4 worm cellular contexts compared by ENCODE assay signal in genomic region chrII:5511417-5512353, ce11.
TF ChIP-seq lines count a peak whose summit lies in the region.

No protein-coding gene starts in this region.

TF ChIP-seq in whole organism, L1 larva, 84 proteins besides CTCF, POLR2A, EP300 and RAD21 (continued from another document and continues in another):
- TF ChIP-seq lin-35 (GFP tag; optimal IDR thresholded peaks at IDR 0.05; lab: Kevin White, UChicago) (peak in 1 of 2 experiments; percentile 24), elt-2 (tag; optimal IDR thresholded peaks at IDR 0.05; lab: Kevin White, UChicago) (peak; percentile 15), pax-3 (tag; optimal IDR thresholded peaks at IDR 0.05; lab: Kevin White, UChicago) (no peak), C04F5.9 (tag; optimal IDR thresholded peaks at IDR 0.05; lab: Kevin White, UChicago) (peak; percentile 40), unc-98 (GFP tag; IDR thresholded peaks at IDR 0.05; lab: Robert Waterston, UW) (peak; percentile 61), lin-39 (tag; optimal IDR thresholded peaks at IDR 0.05; lab: Kevin White, UChicago) (no peak), ama-1 (optimal IDR thresholded peaks at IDR 0.05; lab: Kevin White, UChicago) (no peak), alr-1 (tag; optimal IDR thresholded peaks at IDR 0.05; lab: Kevin White, UChicago; ENCODE audit: borderline replicate concordance) (no peak), aly-2 (tag; optimal IDR thresholded peaks at IDR 0.05; lab: Kevin White, UChicago) (no peak), xbp-1 (tag; optimal IDR thresholded peaks at IDR 0.05; lab: Kevin White, UChicago) (peak; percentile 1), ceh-90 (tag; optimal IDR thresholded peaks at IDR 0.05; lab: Kevin White, UChicago) (peak; percentile 82), ztf-11 (tag; optimal IDR thresholded peaks at IDR 0.05; lab: Kevin White, UChicago) (peak in 1 of 2 experiments; percentile 35), fkh-4 (tag; optimal IDR thresholded peaks at IDR 0.05; lab: Kevin White, UChicago; ENCODE audit: borderline replicate concordance) (peak; percentile 53), efl-1 (optimal IDR thresholded peaks at IDR 0.05; lab: Kevin White, UChicago) (peak; percentile 37 to 40), efl-1 (GFP tag; optimal IDR thresholded peaks at IDR 0.05 in 1 of 2; lab: Kevin White, UChicago) (peak; percentile 32 to 82), nhr-20 (tag; optimal IDR thresholded peaks at IDR 0.05; lab: Kevin White, UChicago) (no peak), lsy-2 (tag; optimal IDR thresholded peaks at IDR 0.05; lab: Kevin White, UChicago) (peak in 1 of 2 experiments; percentile 48), egl-27 (tag; optimal IDR thresholded peaks at IDR 0.05; lab: Kevin White, UChicago) (no peak), nhr-28 (tag; optimal IDR thresholded peaks at IDR 0.05; lab: Kevin White, UChicago) (no peak), snu-23 (GFP tag; optimal IDR thresholded peaks at IDR 0.05; lab: Kevin White, UChicago) (peak; percentile 17), fkh-8 (tag; optimal IDR thresholded peaks at IDR 0.05; lab: Kevin White, UChicago) (peak; percentile 39), tlp-1 (tag; optimal IDR thresholded peaks at IDR 0.05; lab: Kevin White, UChicago) (no peak), irx-1 (tag; optimal IDR thresholded peaks at IDR 0.05; lab: Kevin White, UChicago) (peak; percentile 71), swsn-7 (tag; optimal IDR thresholded peaks at IDR 0.05; lab: Kevin White, UChicago) (peak; percentile 17), lin-14 (GFP tag; optimal IDR thresholded peaks at IDR 0.05; lab: Kevin White, UChicago) (peak; percentile 71), mep-1 (tag; optimal IDR thresholded peaks at IDR 0.05; lab: Kevin White, UChicago) (peak; percentile 15), pqm-1 (tag; optimal IDR thresholded peaks at IDR 0.05; lab: Kevin White, UChicago) (no peak), unc-86 (tag; optimal IDR thresholded peaks at IDR 0.05; lab: Kevin White, UChicago) (peak; percentile 34), nhr-85 (tag; lab: Kevin White, UChicago) (peak; percentile 78), dsc-1 (tag; optimal IDR thresholded peaks at IDR 0.05; lab: Kevin White, UChicago) (peak; percentile 55), nhr-71 (tag; optimal IDR thresholded peaks at IDR 0.05; lab: Kevin White, UChicago) (peak; percentile 58), nhr-47 (tag; optimal IDR thresholded peaks at IDR 0.05; lab: Kevin White, UChicago) (peak; percentile 59), rnt-1 (tag; optimal IDR thresholded peaks at IDR 0.05; lab: Kevin White, UChicago) (peak; percentile 59)

TF ChIP-seq in whole organism, L4 larva, 104 proteins besides CTCF, POLR2A, EP300 and RAD21 (continued from another document):
- TF ChIP-seq hif-1 (tag; optimal IDR thresholded peaks at IDR 0.05; lab: Kevin White, UChicago) = peak in 1 of 2 experiments; percentile 28
- no peak for TF ChIP-seq ztf-11 (tag; optimal IDR thresholded peaks at IDR 0.05; lab: Kevin White, UChicago)
- TF ChIP-seq ZK337.2 (GFP tag; IDR thresholded peaks at IDR 0.05; lab: Robert Waterston, UW) = 0 out of 2 replicates have a peak, but pooled peaks have one; percentile 49
- TF ChIP-seq lsy-2 (tag; optimal IDR thresholded peaks at IDR 0.05; lab: Kevin White, UChicago) = peak in 1 of 2 experiments; percentile 13
- peak; percentile 72 for TF ChIP-seq unc-130 (GFP tag; optimal IDR thresholded peaks at IDR 0.05; lab: Kevin White, UChicago)
- TF ChIP-seq F49E8.2 (tag; optimal IDR thresholded peaks at IDR 0.05; lab: Kevin White, UChicago; ENCODE audit: borderline replicate concordance) = peak; percentile 43
- peak; percentile 46 for TF ChIP-seq aha-1 (tag; lab: Kevin White, UChicago)
TF ChIP-seq in whole organism, L4 larva: peak in this region for 13.

TF ChIP-seq in whole organism, late embryonic, 69 proteins besides CTCF, POLR2A, EP300 and RAD21 (continued from another document):
- TF ChIP-seq ceh-2 (tag; optimal IDR thresholded peaks at IDR 0.05; lab: Kevin White, UChicago) = no peak
- no peak for TF ChIP-seq unc-3 (GFP tag; conservative IDR thresholded peaks at IDR 0.05; lab: Robert Waterston, UW)
- no peak for TF ChIP-seq unc-3 (tag; optimal IDR thresholded peaks at IDR 0.05; lab: Kevin White, UChicago)
- TF ChIP-seq eyg-1 (tag; optimal IDR thresholded peaks at IDR 0.05; lab: Kevin White, UChicago) = no peak
- TF ChIP-seq ceh-14 (tag; optimal IDR thresholded peaks at IDR 0.05; lab: Kevin White, UChicago) = peak; percentile 53
- no peak for TF ChIP-seq mec-3 (tag; optimal IDR thresholded peaks at IDR 0.05; lab: Kevin White, UChicago; ENCODE audit: borderline replicate concordance)
- no peak for TF ChIP-seq ceh-34 (tag; optimal IDR thresholded peaks at IDR 0.05; lab: Kevin White, UChicago)
- TF ChIP-seq pros-1 (tag; optimal IDR thresholded peaks at IDR 0.05; lab: Kevin White, UChicago) = no peak
- TF ChIP-seq elt-2 (tag; optimal IDR thresholded peaks at IDR 0.05; lab: Kevin White, UChicago) = no peak
- TF ChIP-seq npax-4 (tag; optimal IDR thresholded peaks at IDR 0.05; lab: Kevin White, UChicago) = no peak
- peak; percentile 35 for TF ChIP-seq tbx-7 (tag; optimal IDR thresholded peaks at IDR 0.05; lab: Kevin White, UChicago)
- TF ChIP-seq ama-1 (optimal IDR thresholded peaks at IDR 0.05; lab: Kevin White, UChicago) = no peak
- TF ChIP-seq pha-4 (tag; optimal IDR thresholded peaks at IDR 0.05; lab: Kevin White, UChicago) = no peak
- TF ChIP-seq ceh-31 (tag; optimal IDR thresholded peaks at IDR 0.05; lab: Kevin White, UChicago) = peak; percentile 65
- no peak for TF ChIP-seq unc-86 (tag; optimal IDR thresholded peaks at IDR 0.05; lab: Kevin White, UChicago)
- TF ChIP-seq lin-11 (tag; optimal IDR thresholded peaks at IDR 0.05; lab: Kevin White, UChicago) = no peak
- no peak for TF ChIP-seq sdc-2 (tag; optimal IDR thresholded peaks at IDR 0.05; lab: Kevin White, UChicago)
- TF ChIP-seq tbx-2 (tag; optimal IDR thresholded peaks at IDR 0.05; lab: Kevin White, UChicago) = peak; percentile 33
- TF ChIP-seq pha-2 (tag; optimal IDR thresholded peaks at IDR 0.05; lab: Kevin White, UChicago) = no peak
- no peak for TF ChIP-seq dve-1 (tag; optimal IDR thresholded peaks at IDR 0.05; lab: Kevin White, UChicago)
- no peak for TF ChIP-seq gmeb-2 (tag; optimal IDR thresholded peaks at IDR 0.05; lab: Kevin White, UChicago)
- no peak for TF ChIP-seq nhr-11 (tag; optimal IDR thresholded peaks at IDR 0.05; lab: Kevin White, UChicago)

TF ChIP-seq in whole organism, young adult, 124 proteins besides CTCF, POLR2A, EP300 and RAD21 (continued from another document):
- peak in 1 of 2 experiments; percentile 24 for TF ChIP-seq rec-8 (tag; optimal IDR thresholded peaks at IDR 0.05; lab: Kevin White, UChicago)
- TF ChIP-seq tbx-9 (tag; optimal IDR thresholded peaks at IDR 0.05; lab: Kevin White, UChicago; ENCODE audit: borderline replicate concordance) = no peak
- TF ChIP-seq hmg-1.2 (GFP tag; IDR thresholded peaks at IDR 0.05; lab: Robert Waterston, UW) = no peak
- TF ChIP-seq nfyb-1 (GFP tag; IDR thresholded peaks at IDR 0.05; lab: Robert Waterston, UW) = no peak
- TF ChIP-seq Y53G8AR.9 (GFP tag; conservative IDR thresholded peaks at IDR 0.05; lab: Robert Waterston, UW) = no peak
- TF ChIP-seq madf-6 (GFP tag; IDR thresholded peaks at IDR 0.05; lab: Robert Waterston, UW) = peak; percentile 90
- TF ChIP-seq lin-35 (GFP tag; optimal IDR thresholded peaks at IDR 0.05; lab: Kevin White, UChicago) = peak in 1 of 3 experiments; percentile 13
- no peak for TF ChIP-seq sptf-2 (GFP tag; optimal IDR thresholded peaks at IDR 0.05; lab: Kevin White, UChicago)
- TF ChIP-seq efl-1 (GFP tag; optimal IDR thresholded peaks at IDR 0.05; lab: Kevin White, UChicago) = no peak
- no peak for TF ChIP-seq egrh-3 (GFP tag; IDR thresholded peaks at IDR 0.05; lab: Robert Waterston, UW)
- no peak for TF ChIP-seq attf-3 (GFP tag; conservative IDR thresholded peaks at IDR 0.05; lab: Robert Waterston, UW)
- no peak for TF ChIP-seq snpc-1.1 (tag; optimal IDR thresholded peaks at IDR 0.05; lab: Kevin White, UChicago; ENCODE audit: insufficient read depth)
- TF ChIP-seq chd-7 (tag; optimal IDR thresholded peaks at IDR 0.05; lab: Kevin White, UChicago) = no peak
- TF ChIP-seq pha-4 (tag; optimal IDR thresholded peaks at IDR 0.05; lab: Kevin White, UChicago) = no peak
- TF ChIP-seq cebp-2 (GFP tag; IDR thresholded peaks at IDR 0.05; lab: Robert Waterston, UW) = no peak
- TF ChIP-seq Y56A3A.18 (GFP tag; IDR thresholded peaks at IDR 0.05; lab: Robert Waterston, UW) = no peak
- TF ChIP-seq let-607 (tag; optimal IDR thresholded peaks at IDR 0.05; lab: Kevin White, UChicago) = no peak
- no peak for TF ChIP-seq F23B12.7 (tag; optimal IDR thresholded peaks at IDR 0.05; lab: Kevin White, UChicago; ENCODE audit: insufficient read depth)
- TF ChIP-seq bed-1 (GFP tag; IDR thresholded peaks at IDR 0.05; lab: Robert Waterston, UW) = no peak
- TF ChIP-seq B0336.3 (GFP tag; IDR thresholded peaks at IDR 0.05; lab: Robert Waterston, UW) = no peak
- no peak for TF ChIP-seq cebp-1 (GFP tag; IDR thresholded peaks at IDR 0.05; lab: Robert Waterston, UW)
- TF ChIP-seq cebp-1 (tag; optimal IDR thresholded peaks at IDR 0.05; lab: Kevin White, UChicago) = no peak
- no peak for TF ChIP-seq F57A8.1 (GFP tag; optimal IDR thresholded peaks at IDR 0.05; lab: Kevin White, UChicago)
- TF ChIP-seq F49E8.2 (tag; optimal IDR thresholded peaks at IDR 0.05; lab: Kevin White, UChicago; ENCODE audit: insufficient read depth) = no peak
- TF ChIP-seq atf-7 (tag; optimal IDR thresholded peaks at IDR 0.05; lab: Kevin White, UChicago) = peak; percentile 16
- TF ChIP-seq F22D6.2 (tag; optimal IDR thresholded peaks at IDR 0.05; lab: Kevin White, UChicago) = no peak
- peak; percentile 76 for TF ChIP-seq xnd-1 (tag; optimal IDR thresholded peaks at IDR 0.05; lab: Kevin White, UChicago)
- no peak for TF ChIP-seq egl-18 (GFP tag; IDR thresholded peaks at IDR 0.05; lab: Robert Waterston, UW)
- no peak for TF ChIP-seq K11D2.4 (GFP tag; IDR thresholded peaks at IDR 0.05; lab: Robert Waterston, UW)
